Fruit fly (Drosophila melanogaster): ENCODE data around the gene CG17327.

The CG17327 gene

DNA sequence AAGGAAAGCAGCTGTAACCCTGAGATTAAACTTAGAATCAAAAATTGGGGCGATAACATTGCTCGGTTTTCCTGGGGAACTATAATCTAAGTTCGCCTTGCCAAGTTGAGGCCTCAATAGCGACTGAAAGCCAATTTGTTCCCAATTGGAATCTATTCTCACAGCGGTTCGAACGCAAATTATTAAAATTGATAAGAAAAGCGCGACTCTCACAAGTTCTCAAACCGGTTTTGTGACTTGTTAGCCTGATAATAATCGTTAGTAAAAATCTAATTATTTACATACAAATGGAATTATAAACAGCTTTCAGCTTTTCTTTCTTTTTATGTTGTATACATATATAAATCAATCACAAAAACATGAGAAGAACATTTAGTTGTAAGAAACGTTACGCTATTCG is 2.5 kb downstream of the CG17327 start, which contains the start of gene yellow-f2:
Gene yellow-f2 (minus strand): TSS at position 101 of the 400 bp plus-strand sequence.
- TF ChIP-seq N (GFP tag; optimal IDR thresholded peaks at IDR 0.05) (no peak), sage (GFP tag; optimal IDR thresholded peaks at IDR 0.05) (no peak), fru (GFP tag; optimal IDR thresholded peaks at IDR 0.05) (no peak), GATAd (GFP tag; optimal IDR thresholded peaks at IDR 0.05) (no peak), Abd-B (GFP tag; optimal IDR thresholded peaks at IDR 0.05) (no peak), tai (GFP tag; optimal IDR thresholded peaks at IDR 0.05) (no peak), dl (GFP tag; optimal IDR thresholded peaks at IDR 0.05; ENCODE audit: insufficient read depth in 1 of 2, partially characterized antibody in 2 of 2) (no peak)

DNA sequence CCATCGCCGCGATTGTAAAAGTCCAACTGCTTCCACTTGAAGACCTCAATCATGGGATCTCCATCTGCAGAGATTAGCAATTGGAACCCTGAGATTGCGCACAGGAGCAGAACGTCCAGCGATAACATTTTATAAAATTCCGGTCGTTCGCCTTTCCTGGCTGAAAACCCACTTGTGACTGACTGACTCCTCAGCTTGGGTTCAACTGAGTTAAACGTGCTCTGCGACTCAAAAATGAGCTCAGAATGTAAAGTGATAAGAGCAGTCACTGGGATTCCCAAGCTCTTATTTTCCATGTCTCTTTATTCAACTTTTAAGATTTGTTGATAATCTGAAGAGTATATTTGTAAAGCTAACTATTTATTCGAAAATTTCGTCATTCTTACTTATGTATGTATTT is 4.5 kb downstream of the CG17327 start, which contains the start of gene yellow-f:
Gene yellow-f (minus strand): TSS at position 184 of the 400 bp plus-strand sequence.
- TF ChIP-seq Rel (GFP tag; optimal IDR thresholded peaks at IDR 0.05) (no peak), Rel (tag; optimal IDR thresholded peaks at IDR 0.05) (peak; percentile 88), jim (GFP tag; optimal IDR thresholded peaks at IDR 0.05) (no peak)

DNA sequence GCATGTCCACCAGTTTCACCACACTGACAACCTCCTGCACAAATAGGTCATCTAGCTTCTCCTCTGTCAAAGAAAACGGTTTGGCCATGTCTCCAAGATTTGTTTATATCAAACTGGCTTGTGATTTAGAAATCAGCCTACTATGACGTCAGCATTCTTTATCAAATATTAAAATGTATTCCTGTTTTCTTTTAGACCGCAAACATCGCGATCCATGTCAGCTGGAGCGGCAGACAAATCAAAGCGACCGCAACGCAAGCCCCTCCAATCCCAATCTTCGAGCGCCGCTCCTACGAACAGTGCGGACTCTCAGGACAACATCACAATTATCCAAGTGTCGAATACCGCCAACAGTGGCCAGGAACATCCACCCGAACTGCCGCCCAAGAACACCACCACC is 9.1 kb downstream of the CG17327 start, which contains the start of gene CG14383:
Gene CG14383 (minus strand): TSS at position 101 of the 400 bp plus-strand sequence.
- TF ChIP-seq ey (GFP tag; optimal IDR thresholded peaks at IDR 0.05) (no peak), psq (GFP tag; optimal IDR thresholded peaks at IDR 0.05) (no peak), dsf (GFP tag; optimal IDR thresholded peaks at IDR 0.05; ENCODE audit: borderline replicate concordance) (no peak), OdsH (GFP tag; optimal IDR thresholded peaks at IDR 0.05) (no peak), Dfd (GFP tag; optimal IDR thresholded peaks at IDR 0.05) (no peak), dl (GFP tag; optimal IDR thresholded peaks at IDR 0.05; ENCODE audit: insufficient read depth in 1 of 2, partially characterized antibody in 2 of 2) (no peak), Mio (GFP tag; optimal IDR thresholded peaks at IDR 0.05) (no peak)

DNA sequence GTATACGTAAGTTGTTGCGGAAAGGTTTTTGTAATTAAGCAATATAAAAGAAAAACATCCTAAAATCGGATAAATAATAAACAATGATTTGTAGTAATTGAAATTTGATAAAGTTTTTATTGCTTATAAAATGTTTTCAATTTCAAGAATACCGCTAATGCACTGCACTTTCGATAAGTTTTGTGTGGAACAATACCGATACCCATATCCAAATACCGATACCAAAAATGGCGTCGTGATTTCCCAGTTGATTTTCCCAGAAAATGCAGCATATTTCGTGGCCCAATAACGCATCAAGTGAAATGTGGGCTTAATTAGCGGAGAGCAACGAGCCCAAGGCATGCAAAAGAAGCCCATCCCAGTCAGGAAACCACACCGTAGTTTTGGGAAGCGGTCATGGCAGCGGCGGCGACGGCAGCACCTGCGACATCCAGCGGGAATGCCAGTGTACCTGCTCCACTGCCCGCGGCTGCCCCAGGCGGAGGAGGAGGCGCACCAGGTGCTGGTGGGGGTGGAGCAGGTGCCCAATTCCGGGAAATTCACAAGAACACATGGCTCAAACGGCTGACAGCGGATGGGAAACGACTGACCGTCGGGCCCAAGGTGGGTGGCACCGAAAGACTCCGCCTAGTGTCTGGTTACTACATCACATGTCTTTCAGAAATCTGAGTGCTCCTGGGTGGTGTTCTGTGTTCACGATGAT is 11.5 kb downstream of the CG17327 start, which contains the start of gene CG31342:
Gene CG31342 (plus strand): TSS at position 214 of the 703 bp plus-strand sequence.
- TF ChIP-seq ey (GFP tag; optimal IDR thresholded peaks at IDR 0.05) (peak; percentile 13), Dif (GFP tag; optimal IDR thresholded peaks at IDR 0.05; ENCODE audit: partially characterized antibody) (no peak), brk (GFP tag; optimal IDR thresholded peaks at IDR 0.05) (no peak), Rel (GFP tag; optimal IDR thresholded peaks at IDR 0.05) (no peak), Rel (tag; optimal IDR thresholded peaks at IDR 0.05) (peak; percentile 20)

DNA sequence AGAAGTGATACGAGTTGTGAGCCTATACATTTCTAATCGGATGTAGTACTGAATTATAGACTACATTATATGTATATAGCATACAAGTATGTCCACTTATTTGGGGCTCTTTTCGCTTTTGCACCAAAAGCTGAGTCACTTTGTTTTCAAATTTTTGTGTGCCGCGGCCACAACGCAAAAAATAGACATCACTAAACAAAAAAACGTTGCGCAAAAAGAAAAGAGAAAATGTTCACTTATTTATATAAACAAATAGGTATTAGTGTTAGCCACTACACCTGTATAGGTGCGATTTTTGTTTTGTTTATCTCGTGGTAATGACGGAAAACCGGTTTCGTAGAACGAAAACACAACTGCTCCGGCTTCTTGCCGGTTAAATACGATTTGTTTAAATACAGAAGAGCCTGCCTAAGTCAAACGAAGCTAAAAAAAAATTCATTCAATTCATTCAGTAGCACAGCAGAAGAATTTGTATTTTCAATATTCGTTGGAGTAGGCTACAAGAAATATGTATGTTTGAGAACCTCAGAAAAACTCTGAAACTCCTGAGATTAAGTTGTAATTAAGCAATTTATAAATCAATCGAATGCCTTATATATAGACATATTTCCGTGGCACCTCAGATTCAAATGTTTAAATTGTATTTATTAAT is 14.4 kb downstream of the CG17327 start:
- no peak for TF ChIP-seq tai (GFP tag; optimal IDR thresholded peaks at IDR 0.05)
- no peak for TF ChIP-seq Hr83 (GFP tag; optimal IDR thresholded peaks at IDR 0.05; ENCODE audit: poor library complexity, severe bottlenecking)
- TF ChIP-seq foxo (GFP tag; optimal IDR thresholded peaks at IDR 0.05) = no peak
- no peak for TF ChIP-seq Sp1 (GFP tag; optimal IDR thresholded peaks at IDR 0.05)
- TF ChIP-seq dsf (GFP tag; optimal IDR thresholded peaks at IDR 0.05; ENCODE audit: borderline replicate concordance) = no peak
- no peak for TF ChIP-seq OdsH (GFP tag; optimal IDR thresholded peaks at IDR 0.05)
- TF ChIP-seq usp (GFP tag; optimal IDR thresholded peaks at IDR 0.05) = no peak
- TF ChIP-seq jim (GFP tag; optimal IDR thresholded peaks at IDR 0.05) = no peak
- TF ChIP-seq CG9705 (GFP tag; optimal IDR thresholded peaks at IDR 0.05) = no peak
- TF ChIP-seq psq (GFP tag; optimal IDR thresholded peaks at IDR 0.05) = no peak
- TF ChIP-seq pan (optimal IDR thresholded peaks at IDR 0.05) = no peak
- TF ChIP-seq dl (GFP tag; optimal IDR thresholded peaks at IDR 0.05; ENCODE audit: insufficient read depth in 1 of 2, partially characterized antibody in 2 of 2) = no peak
- TF ChIP-seq Hr78 (GFP tag; optimal IDR thresholded peaks at IDR 0.05) = no peak
- no peak for TF ChIP-seq Dfd (GFP tag; optimal IDR thresholded peaks at IDR 0.05)
- TF ChIP-seq Hnf4 (GFP tag; optimal IDR thresholded peaks at IDR 0.05) = no peak
- TF ChIP-seq Myc (optimal IDR thresholded peaks at IDR 0.05) = no peak
- no peak for TF ChIP-seq Mio (GFP tag; optimal IDR thresholded peaks at IDR 0.05)
